Worm (Caenorhabditis elegans): ENCODE results near the gene F42A9.7.

DNA sequence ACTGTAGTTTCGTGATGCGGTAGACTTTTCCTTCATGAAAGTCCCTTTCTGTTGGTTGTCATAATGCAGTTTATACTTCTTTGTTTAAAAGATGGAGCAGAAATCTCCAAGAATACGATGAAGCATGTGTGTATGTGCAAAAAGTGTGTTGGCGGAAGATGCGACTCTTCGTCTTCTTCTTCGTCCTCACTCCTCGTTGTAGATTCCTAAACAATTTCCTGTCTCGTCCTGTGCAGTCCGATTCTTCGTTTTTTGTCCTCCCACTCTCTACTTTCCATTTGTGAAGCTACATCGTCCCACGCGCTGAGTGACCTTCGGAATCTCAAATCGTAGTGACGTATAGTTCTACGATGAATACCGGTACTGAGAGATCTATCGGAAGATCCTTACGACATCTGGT, 11.3 kb upstream of the F42A9.7 start:
- TF ChIP-seq T26A8.4 (GFP tag; IDR thresholded peaks at IDR 0.05) (no peak), mdl-1 (tag; optimal IDR thresholded peaks at IDR 0.05) (no peak), lsy-2 (tag; optimal IDR thresholded peaks at IDR 0.05) (no peak), dmd-8 (GFP tag; IDR thresholded peaks at IDR 0.05) (no peak), nhr-77 (tag; optimal IDR thresholded peaks at IDR 0.05) (no peak), R02D3.7 (tag; optimal IDR thresholded peaks at IDR 0.05) (no peak), snpc-4 (tag; optimal IDR thresholded peaks at IDR 0.05) (no peak), ama-1 (optimal IDR thresholded peaks at IDR 0.05) (no peak), aly-2 (tag; optimal IDR thresholded peaks at IDR 0.05) (no peak), dpl-1 (GFP tag; optimal IDR thresholded peaks at IDR 0.05) (no peak), zfp-2 (tag; optimal IDR thresholded peaks at IDR 0.05) (no peak), gei-8 (GFP tag; optimal IDR thresholded peaks at IDR 0.05) (no peak), ces-1 (GFP tag; optimal IDR thresholded peaks at IDR 0.05) (no peak)

Data from whole organism, L4 larva.